Worm (Caenorhabditis elegans) whole organism, early embryonic: ENCODE results near the gene K08B12.1.

Experiments used
- B0310.2 ChIP-seq: sonication (generic microtip); optimal IDR thresholded peaks from 2 replicates; lab custom pipeline; 2016; ENCODE audit warnings: mild to moderate bottlenecking, missing genetic modification characterization, missing compliant biosample characterization
- F13C5.2 ChIP-seq: sonication (generic microtip); optimal IDR thresholded peaks from 2 replicates; lab custom pipeline; 2017; ENCODE audit warnings: mild to moderate bottlenecking, missing genetic modification characterization, inconsistent platforms, missing compliant biosample characterization
- ama-1 ChIP-seq: fragments of 150-350 bp; optimal IDR thresholded peaks from 2 replicates; lab custom pipeline; 2014
- ceh-13 ChIP-seq: fragments of 200-800 bp; sonication (Bioruptor generic); optimal IDR thresholded peaks from 2 replicates; lab custom pipeline; 2018; ENCODE audit warnings: mild to moderate bottlenecking, missing genetic modification characterization, missing compliant biosample characterization
- ets-7 ChIP-seq: sonication (generic microtip); optimal IDR thresholded peaks from 2 replicates; lab custom pipeline; 2016; ENCODE audit warnings: missing genotype, missing genetic modification characterization, missing compliant biosample characterization
- flt-1 ChIP-seq: fragments of 200-800 bp; sonication (Bioruptor generic); IDR thresholded peaks from 2 replicates; pipeline ENCODE4 v1.3.6; 2022; ENCODE audit warnings: missing genetic modification characterization, missing compliant biosample characterization
- hmbx-1 ChIP-seq: sonication (generic microtip); optimal IDR thresholded peaks from 2 replicates; lab custom pipeline; 2016; ENCODE audit warnings: mild to moderate bottlenecking, missing genetic modification characterization, missing compliant biosample characterization
- hmg-4 ChIP-seq: fragments of 200-800 bp; sonication (Bioruptor generic); optimal IDR thresholded peaks from 2 replicates; lab custom pipeline; 2018; ENCODE audit warnings: mild to moderate bottlenecking, missing genetic modification characterization, missing compliant biosample characterization
- pes-1 ChIP-seq: fragments of 200-800 bp; sonication (Bioruptor generic); IDR thresholded peaks from 2 replicates; pipeline ENCODE4 v1.3.6; 2022; ENCODE audit warnings: missing genetic modification reagents, missing genetic modification characterization, missing compliant biosample characterization
- sea-1 ChIP-seq: fragments of 200-800 bp; sonication (Bioruptor generic); conservative IDR thresholded peaks from 2 replicates; pipeline ENCODE4 v1.3.6; 2022; ENCODE audit warnings: missing genetic modification characterization, missing compliant biosample characterization
- tbx-11 ChIP-seq: fragments of 200-800 bp; sonication (Bioruptor generic); IDR thresholded peaks from 2 replicates; pipeline ENCODE4 v1.3.6; 2022; ENCODE audit warnings: missing genetic modification characterization, missing compliant biosample characterization
- tbx-37 ChIP-seq: fragments of 200-800 bp; sonication (Bioruptor generic); conservative IDR thresholded peaks from 2 replicates; pipeline ENCODE4 v1.3.6; 2022; ENCODE audit warnings: missing genetic modification reagents, missing genetic modification characterization, missing compliant biosample characterization
- tra-4 ChIP-seq: sonication (generic microtip); optimal IDR thresholded peaks from 2 replicates; lab custom pipeline; 2017; ENCODE audit warnings: missing genetic modification characterization, missing compliant biosample characterization

DNA sequence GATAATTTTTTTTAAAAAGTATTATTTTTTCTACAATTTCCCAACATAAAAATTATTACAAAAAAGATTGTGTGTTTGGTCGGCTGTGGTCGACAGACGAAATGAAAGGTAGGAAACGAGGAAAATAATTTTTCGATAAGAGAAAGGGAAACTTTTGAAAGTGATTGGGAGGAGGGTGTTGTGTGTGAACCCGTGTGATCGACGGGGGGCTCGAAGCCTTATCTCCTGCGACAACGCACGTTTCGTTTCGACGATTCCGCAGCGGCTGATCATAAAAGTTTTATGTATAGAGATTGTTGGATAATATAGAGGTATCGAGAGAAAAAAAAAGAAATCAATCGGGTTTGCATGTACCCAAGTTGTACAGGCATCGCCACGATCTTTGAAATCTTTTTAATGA lies 15.9 kb upstream of the K08B12.1 start:
- TF ChIP-seq hmbx-1 (tag; lab: Kevin White, UChicago) (no peak), F13C5.2 (tag; lab: Kevin White, UChicago) (no peak), B0310.2 (no peak), tbx-37 (no peak), flt-1 (GFP tag; lab: Robert Waterston, UW) (no peak), sea-1 (GFP tag; lab: Robert Waterston, UW) (no peak), pes-1 (no peak), tra-4 (tag; lab: Kevin White, UChicago) (no peak), tbx-11 (GFP tag; lab: Robert Waterston, UW) (no peak), ama-1 (lab: Kevin White, UChicago) (no peak), hmg-4 (GFP tag; lab: Kevin White, UChicago) (no peak), ets-7 (tag; lab: Kevin White, UChicago) (no peak), ceh-13 (no peak)
